Worm (Caenorhabditis elegans) whole organism, early embryonic: ENCODE data around the gene F58F12.12.

Experiments
- F13C5.2 ChIP-seq: sonication (generic microtip); optimal IDR thresholded peaks from 2 replicates; lab custom pipeline; 2017; ENCODE audit warnings: mild to moderate bottlenecking, missing genetic modification characterization, inconsistent platforms, missing compliant biosample characterization
- ama-1 ChIP-seq: fragments of 150-350 bp; optimal IDR thresholded peaks from 2 replicates; lab custom pipeline; 2014
- ceh-13 ChIP-seq: fragments of 200-800 bp; sonication (Bioruptor generic); optimal IDR thresholded peaks from 2 replicates; lab custom pipeline; 2018; ENCODE audit warnings: mild to moderate bottlenecking, missing genetic modification characterization, missing compliant biosample characterization
- ceh-36 ChIP-seq: sonication (generic microtip); optimal IDR thresholded peaks from 2 replicates; lab custom pipeline; 2016; ENCODE audit warnings: missing genetic modification characterization, inconsistent platforms, missing compliant biosample characterization
- ets-7 ChIP-seq: sonication (generic microtip); optimal IDR thresholded peaks from 2 replicates; lab custom pipeline; 2016; ENCODE audit warnings: missing genotype, missing genetic modification characterization, missing compliant biosample characterization
- flt-1 ChIP-seq: fragments of 200-800 bp; sonication (Bioruptor generic); IDR thresholded peaks from 2 replicates; pipeline ENCODE4 v1.3.6; 2022; ENCODE audit warnings: missing genetic modification characterization, missing compliant biosample characterization
- hmbx-1 ChIP-seq: sonication (generic microtip); optimal IDR thresholded peaks from 2 replicates; lab custom pipeline; 2016; ENCODE audit warnings: mild to moderate bottlenecking, missing genetic modification characterization, missing compliant biosample characterization
- hmg-4 ChIP-seq: fragments of 200-800 bp; sonication (Bioruptor generic); optimal IDR thresholded peaks from 2 replicates; lab custom pipeline; 2018; ENCODE audit warnings: mild to moderate bottlenecking, missing genetic modification characterization, missing compliant biosample characterization
- scrt-1 ChIP-seq: fragments of 200-800 bp; sonication (Bioruptor generic); IDR thresholded peaks from 2 replicates; pipeline ENCODE4 v1.3.6; 2022; ENCODE audit warnings: missing genetic modification characterization, missing compliant biosample characterization

DNA sequence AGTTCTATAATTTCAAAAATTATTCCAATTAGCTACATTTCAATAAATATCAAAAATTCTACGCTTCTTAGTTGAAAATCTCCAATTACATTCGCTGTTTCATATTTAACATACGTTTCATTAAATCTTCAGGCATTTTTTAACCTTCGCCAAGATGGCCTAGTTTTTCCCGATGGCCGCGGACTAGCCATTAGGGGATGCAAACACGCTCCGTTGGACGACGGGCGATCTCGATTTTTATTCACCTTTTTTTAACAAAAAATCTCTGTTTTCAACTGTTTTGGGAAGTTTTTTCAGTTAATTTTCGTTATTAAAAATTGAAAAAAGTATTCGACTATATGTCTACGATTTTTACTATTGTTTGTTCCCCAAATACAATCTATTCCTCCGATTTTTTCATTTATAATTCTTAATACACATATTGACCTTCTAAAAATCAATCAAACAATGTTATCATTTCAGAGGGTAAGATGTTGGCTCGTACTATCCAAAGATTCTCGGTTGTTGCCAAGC is 2.3 kb downstream of the F58F12.12 start, which contains the start of gene F58F12.1:
- TF ChIP-seq ama-1 (lab: Kevin White, UChicago) (no peak), hmg-4 (GFP tag; lab: Kevin White, UChicago) (no peak), flt-1 (GFP tag; lab: Robert Waterston, UW) (no peak), F13C5.2 (tag; lab: Kevin White, UChicago) (peak; percentile 52), hmbx-1 (no peak), ceh-36 (tag; lab: Kevin White, UChicago) (no peak), ets-7 (tag; lab: Kevin White, UChicago) (no peak), scrt-1 (no peak), ceh-13 (no peak)
